Fruit fly (Drosophila melanogaster): ENCODE data around the gene ppl.

DNA sequence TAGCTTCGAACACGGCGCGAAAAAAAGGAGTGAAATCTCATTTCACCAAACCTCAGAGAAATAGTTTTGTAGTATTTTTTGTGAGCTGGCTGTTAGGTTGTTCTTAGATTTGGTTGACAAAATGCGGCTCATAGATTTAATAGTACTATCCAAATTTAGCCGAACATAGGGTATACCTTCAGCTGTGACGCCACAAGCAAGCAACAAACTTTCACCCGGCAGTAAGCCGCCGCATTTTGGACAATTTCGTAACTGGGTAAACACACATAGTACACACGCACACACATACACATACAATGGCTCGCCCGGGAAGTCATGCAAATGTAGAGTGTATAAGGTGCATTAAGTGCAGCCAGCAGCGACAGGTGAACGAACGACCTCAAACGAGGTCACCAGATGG is 22.0 kb downstream of the ppl start:
- no peak for TF ChIP-seq CG32264 (GFP tag; optimal IDR thresholded peaks at IDR 0.05)
- no peak for TF ChIP-seq Myc (optimal IDR thresholded peaks at IDR 0.05)
- no peak for TF ChIP-seq h (GFP tag; optimal IDR thresholded peaks at IDR 0.05)

All from whole organism, wandering third instar larva.